Fruit fly (Drosophila melanogaster) whole organism, embryonic: ENCODE measurements around the gene Polr3F.
A peak's percentile ranks its signal among the peaks of the same experiment; 100 is the strongest.

Source experiments
- Abd-B ChIP-seq: fragments of 200-800 bp; sonication (Bioruptor generic); optimal IDR thresholded peaks from 2 replicates; lab custom pipeline; 2018; ENCODE audit warnings: missing biosample characterization, mild to moderate bottlenecking, missing genetic modification characterization, moderate library complexity
- Atf-2 ChIP-seq: fragments of 200-800 bp; sonication (Bioruptor generic); optimal IDR thresholded peaks from 2 replicates; lab custom pipeline; 2016; ENCODE audit warnings: missing biosample characterization, missing genetic modification characterization
- B-H2 ChIP-seq: fragments of 200-800 bp; sonication (Bioruptor generic); optimal IDR thresholded peaks from 2 replicates; lab custom pipeline; 2018; ENCODE audit warnings: missing biosample characterization, mild to moderate bottlenecking, missing genetic modification characterization
- CG10321 ChIP-seq: fragments of 200-800 bp; sonication (Bioruptor generic); IDR thresholded peaks from 2 replicates; pipeline ENCODE4 v1.3.6; 2022; ENCODE audit warnings: missing biosample characterization, missing genetic modification characterization
- CG10366 ChIP-seq: fragments of 200-800 bp; sonication (Bioruptor generic); IDR thresholded peaks from 2 replicates; pipeline ENCODE4 v1.3.6; 2022; ENCODE audit warnings: missing biosample characterization, missing genetic modification characterization
- CG10565 ChIP-seq: fragments of 200-800 bp; sonication (Bioruptor generic); optimal IDR thresholded peaks from 3 replicates; lab custom pipeline; 2016; ENCODE audit warnings: missing biosample characterization, mild to moderate bottlenecking, missing genetic modification characterization
- CG12071 ChIP-seq: fragments of 200-800 bp; sonication (Bioruptor generic); optimal IDR thresholded peaks from 3 replicates; lab custom pipeline; 2018; ENCODE audit warnings: missing biosample characterization, mild to moderate bottlenecking, missing genetic modification characterization
- CG14014 ChIP-seq: fragments of 200-800 bp; sonication (Bioruptor generic); IDR thresholded peaks from 2 replicates; pipeline ENCODE4 v1.3.6; 2022; ENCODE audit warnings: missing biosample characterization, missing genetic modification characterization
- CG15269 ChIP-seq: fragments of 200-800 bp; sonication (Bioruptor generic); optimal IDR thresholded peaks from 2 replicates; lab custom pipeline; 2018; ENCODE audit warnings: missing biosample characterization, mild to moderate bottlenecking, missing genetic modification characterization, moderate library complexity
- CG17385 ChIP-seq: fragments of 200-800 bp; sonication (Bioruptor generic); optimal IDR thresholded peaks from 3 replicates; lab custom pipeline; 2018; ENCODE audit warnings: missing biosample characterization, mild to moderate bottlenecking, missing genetic modification characterization
- CG17612 ChIP-seq: fragments of 200-800 bp; sonication (Bioruptor generic); IDR thresholded peaks from 2 replicates; pipeline ENCODE4 v1.3.6; 2022; ENCODE audit warnings: missing biosample characterization, missing genetic modification characterization
- CG32772 ChIP-seq: fragments of 200-800 bp; sonication (Bioruptor generic); IDR thresholded peaks from 2 replicates; pipeline ENCODE4 v1.3.6; 2022; ENCODE audit warnings: missing biosample characterization, missing genetic modification characterization
- CG4328 ChIP-seq: fragments of 200-800 bp; sonication (Bioruptor generic); optimal IDR thresholded peaks from 3 replicates; lab custom pipeline; 2017; ENCODE audit warnings: missing biosample characterization, missing genetic modification reagents, missing genetic modification characterization
- CG6654 ChIP-seq: fragments of 200-800 bp; sonication (Bioruptor generic); optimal IDR thresholded peaks from 2 replicates; lab custom pipeline; 2017; ENCODE audit warnings: missing biosample characterization, mild to moderate bottlenecking, missing genetic modification characterization
- CG6791 ChIP-seq: fragments of 200-800 bp; sonication (Bioruptor generic); IDR thresholded peaks from 3 replicates; pipeline ENCODE4 v1.3.6; 2022; ENCODE audit warnings: missing biosample characterization, missing genetic modification characterization; ENCODE audit not compliant: partially characterized antibody
- CG6813 ChIP-seq: fragments of 200-800 bp; sonication (Bioruptor generic); optimal IDR thresholded peaks from 2 replicates; lab custom pipeline; 2017; ENCODE audit warnings: missing biosample characterization, missing genetic modification characterization, mild to moderate bottlenecking, moderate library complexity, missing genetic modification reagents
- CG7963 ChIP-seq: fragments of 200-800 bp; sonication (Bioruptor generic); IDR thresholded peaks from 3 replicates; pipeline ENCODE4 v1.3.6; 2022; ENCODE audit warnings: missing biosample characterization, missing genetic modification characterization; ENCODE audit not compliant: partially characterized antibody
- CG8089 ChIP-seq: fragments of 200-800 bp; sonication (Bioruptor generic); optimal IDR thresholded peaks from 3 replicates; lab custom pipeline; 2016; ENCODE audit warnings: missing biosample characterization, missing genetic modification characterization
- CG8281 ChIP-seq: fragments of 200-800 bp; sonication (Bioruptor generic); optimal IDR thresholded peaks from 2 replicates; lab custom pipeline; 2018; ENCODE audit warnings: missing biosample characterization, mild to moderate bottlenecking, missing genetic modification characterization, moderate library complexity
- D ChIP-seq, 2 experiments: fragments of 200-800 bp in 1 of 2; fragments of >200 bp in 1 of 2; sonication (Bioruptor generic) in 1 of 2; optimal IDR thresholded peaks; 2 replicates in 1 of 2; 3 replicates in 1 of 2; lab custom pipeline; 2017; ENCODE audit warnings: mild to moderate bottlenecking in 1 of 2, missing biosample characterization in 1 of 2, missing genetic modification characterization in 1 of 2, missing genetic modification reagents in 1 of 2
- D19B ChIP-seq: fragments of 200-800 bp; sonication (Bioruptor generic); optimal IDR thresholded peaks from 2 replicates; lab custom pipeline; 2017; ENCODE audit warnings: missing biosample characterization, mild to moderate bottlenecking, missing genetic modification characterization
- Dfd ChIP-seq, 2 experiments: fragments of >200 bp; optimal IDR thresholded peaks; 2 replicates each; lab custom pipeline; 2017; ENCODE audit warnings: missing biosample characterization in 2 of 2, missing genetic modification characterization in 2 of 2
- Ets65A ChIP-seq: fragments of 200-800 bp; sonication (Bioruptor generic); peaks from one replicate; lab custom pipeline; 2016; ENCODE audit warnings: missing biosample characterization, missing genetic modification characterization
- Gsc ChIP-seq: fragments of 200-800 bp; sonication (Bioruptor generic); IDR thresholded peaks from 2 replicates; pipeline ENCODE4 v1.3.6; 2022; ENCODE audit warnings: missing biosample characterization, missing genetic modification characterization
- HHEX ChIP-seq: fragments of 200-800 bp; sonication (Bioruptor generic); optimal IDR thresholded peaks from 3 replicates; lab custom pipeline; 2017; ENCODE audit warnings: missing biosample characterization, mild to moderate bottlenecking, missing genetic modification characterization, missing genetic modification reagents
- Lpt ChIP-seq: fragments of >200 bp; optimal IDR thresholded peaks from 2 replicates; lab custom pipeline; 2018; ENCODE audit warnings: missing biosample characterization, missing genetic modification characterization
- MTF-1 ChIP-seq: fragments of 200-800 bp; sonication (Bioruptor generic); optimal IDR thresholded peaks from 2 replicates; lab custom pipeline; 2018; ENCODE audit warnings: missing biosample characterization, mild to moderate bottlenecking, missing genetic modification characterization, borderline replicate concordance
- NC2β ChIP-seq: fragments of 200-800 bp; sonication (Bioruptor generic); optimal IDR thresholded peaks from 2 replicates; lab custom pipeline; 2016; ENCODE audit warnings: missing biosample characterization, missing genetic modification characterization
- Sox100B ChIP-seq: fragments of 200-800 bp; sonication (Bioruptor generic); optimal IDR thresholded peaks from 3 replicates; lab custom pipeline; 2018; ENCODE audit warnings: missing biosample characterization, mild to moderate bottlenecking, missing genetic modification characterization
- Taf1 ChIP-seq: fragments of 200-800 bp; sonication (Bioruptor generic); IDR thresholded peaks from 2 replicates; pipeline ENCODE4 v1.3.6; 2022; ENCODE audit warnings: missing biosample characterization, missing genetic modification characterization
- btn ChIP-seq: fragments of 200-800 bp; sonication (Bioruptor generic); optimal IDR thresholded peaks from 2 replicates; lab custom pipeline; 2016; ENCODE audit warnings: missing biosample characterization, missing genetic modification characterization
- cad ChIP-seq: fragments of >200 bp; optimal IDR thresholded peaks from 2 replicates; lab custom pipeline; 2017; ENCODE audit warnings: missing biosample characterization, missing genetic modification characterization
- chm ChIP-seq: fragments of 200-800 bp; sonication (Bioruptor generic); IDR thresholded peaks from 2 replicates; pipeline ENCODE4 v1.3.6; 2022; ENCODE audit warnings: missing biosample characterization, missing genetic modification characterization
- dpn ChIP-seq, 2 experiments: fragments of 200-800 bp; sonication (Bioruptor generic); optimal IDR thresholded peaks; 3 replicates each; lab custom pipeline; 2016; ENCODE audit warnings: missing biosample characterization in 2 of 2, missing genetic modification characterization in 2 of 2
- pita ChIP-seq: fragments of 200-800 bp; sonication (Bioruptor generic); optimal IDR thresholded peaks from 2 replicates; lab custom pipeline; 2017; ENCODE audit warnings: missing biosample characterization, mild to moderate bottlenecking, missing genetic modification characterization
- pzg ChIP-seq: fragments of 200-800 bp; sonication (Bioruptor generic); optimal IDR thresholded peaks from 3 replicates; lab custom pipeline; 2018; ENCODE audit warnings: missing biosample characterization, mild to moderate bottlenecking, missing genetic modification characterization, moderate library complexity
- slp2 ChIP-seq: fragments of 200-800 bp; sonication (Bioruptor generic); optimal IDR thresholded peaks from 2 replicates; lab custom pipeline; 2016; ENCODE audit warnings: missing biosample characterization, missing genetic modification characterization
- stc ChIP-seq: fragments of 200-800 bp; sonication (Bioruptor generic); IDR thresholded peaks from 2 replicates; pipeline ENCODE4 v1.3.6; 2022; ENCODE audit warnings: missing biosample characterization, missing genetic modification characterization
- stwl ChIP-seq: fragments of 200-800 bp; sonication (Bioruptor generic); optimal IDR thresholded peaks from 3 replicates; lab custom pipeline; 2018; ENCODE audit warnings: missing biosample characterization, mild to moderate bottlenecking, missing genetic modification characterization, moderate library complexity

Polr3F gene

dm6 chr3R:22356464-22357410, 10.4 kb downstream of the Polr3F start, which contains the start of gene Sar1 (continued):
- TF ChIP-seq CG17385 (no peak), Lpt (GFP tag; lab: Kevin White, UChicago) (no peak)

- TF ChIP-seq Gsc (GFP tag; lab: Robert Waterston, UW) (no peak), btn (no peak), pita (no peak)
Measured at dm6 chr3R:22351396-22351795, 15.8 kb downstream of the Polr3F start, which contains the start of gene rdhB. Gene rdhB, plus strand, starts transcription at chr3R:22351696.

dm6 chr3R:22342708-22343107, 24.5 kb downstream of the Polr3F start:
- TF ChIP-seq CG6813 (no peak), NC2β (GFP tag; lab: Kevin White, UChicago) (no peak), cad (GFP tag; lab: Kevin White, UChicago) (peak; percentile 59), Ets65A (GFP tag; lab: Kevin White, UChicago) (peak; percentile 33), CG6654 (GFP tag; lab: Kevin White, UChicago) (peak; percentile 88), CG12071 (GFP tag; lab: Kevin White, UChicago) (no peak), Sox100B (GFP tag; lab: Kevin White, UChicago) (no peak), D (optimal IDR thresholded peaks at IDR 0.05; lab: Kevin White, UChicago) (no peak), D (GFP tag; optimal IDR thresholded peaks at IDR 0.05; lab: Kevin White, UChicago) (no peak)

DNA sequence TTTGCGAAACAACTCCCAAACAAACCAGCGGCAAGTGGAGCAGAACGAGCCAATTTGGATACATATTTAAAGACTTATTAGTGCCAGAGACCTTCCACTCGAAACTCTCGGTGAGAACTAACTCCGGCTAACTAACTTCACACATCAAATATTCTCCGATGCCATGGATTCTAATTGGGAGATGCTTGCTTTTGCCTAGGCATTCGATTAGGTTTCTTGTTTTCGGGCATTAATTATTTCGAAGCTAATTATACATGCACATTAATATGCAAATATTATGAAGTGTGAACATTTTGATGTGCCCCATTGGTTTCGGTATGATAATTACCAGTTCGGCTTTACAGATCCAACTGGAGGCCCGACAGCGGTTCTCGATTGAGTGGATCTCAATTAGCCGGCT, 25.0 kb downstream of the Polr3F start, which contains the start of gene CG5386:
Gene CG5386, minus strand, starts transcription at position 101 of the 400 bp plus-strand sequence.
- TF ChIP-seq Atf-2 (no peak), chm (GFP tag; lab: Robert Waterston, UW) (no peak), CG17612 (GFP tag; lab: Robert Waterston, UW) (no peak), MTF-1 (GFP tag; lab: Kevin White, UChicago) (no peak), B-H2 (no peak), D19B (GFP tag; lab: Kevin White, UChicago) (no peak), CG15269 (tag; lab: Kevin White, UChicago) (no peak), CG32772 (no peak), Taf1 (GFP tag; lab: Robert Waterston, UW) (no peak), Abd-B (GFP tag; lab: Kevin White, UChicago) (no peak), slp2 (GFP tag; lab: Kevin White, UChicago) (no peak), CG4328 (GFP tag; lab: Kevin White, UChicago) (no peak)

DNA sequence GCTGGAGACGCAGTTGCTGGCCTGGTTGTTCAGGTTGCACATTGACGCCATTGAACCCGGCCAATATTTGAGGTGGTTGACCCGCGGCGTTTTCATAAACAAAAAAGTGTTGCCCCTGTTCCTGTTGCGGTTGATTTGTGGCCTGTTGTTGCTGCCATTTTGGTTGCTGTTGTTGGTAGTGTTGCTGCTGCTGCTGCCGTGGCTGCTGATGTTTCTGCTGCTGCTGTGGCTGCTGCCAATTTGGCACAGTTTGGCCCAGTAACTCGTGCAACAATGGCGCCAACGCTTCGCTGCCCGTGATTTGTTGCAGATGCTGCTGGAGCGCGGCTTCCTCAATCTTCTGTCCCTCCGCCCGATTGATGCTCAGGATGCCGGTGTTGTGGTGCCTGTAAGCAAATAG, 25.5 kb downstream of the Polr3F start:
- TF ChIP-seq CG6791 (GFP tag; lab: Robert Waterston, UW) (no peak), Dfd (GFP tag; optimal IDR thresholded peaks at IDR 0.05; lab: Kevin White, UChicago) (peak in 1 of 2 experiments; percentile 52)

DNA sequence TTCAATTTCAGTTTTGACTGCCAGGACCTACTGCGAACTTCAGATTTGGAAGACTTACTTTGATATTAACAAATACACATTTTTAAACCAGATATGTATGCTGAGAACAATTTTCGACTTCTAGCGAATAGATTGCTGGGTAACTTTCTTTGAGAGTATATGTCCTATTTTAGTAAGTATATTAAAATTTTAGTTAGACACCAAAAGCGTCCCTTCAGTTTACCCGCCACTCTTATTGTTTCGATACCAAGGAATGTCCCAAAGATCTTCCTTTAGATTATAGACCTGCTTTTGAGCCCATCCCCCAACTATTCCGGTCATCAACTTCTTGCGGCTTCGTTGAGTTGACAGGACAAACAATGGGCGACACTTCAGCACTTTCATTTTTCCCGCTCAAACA, 27.0 kb downstream of the Polr3F start, which contains the start of gene CG5388:
Gene CG5388, minus strand, starts transcription at position 101 of the 400 bp plus-strand sequence.
- no peak for TF ChIP-seq stc (GFP tag; lab: Robert Waterston, UW)
- TF ChIP-seq CG7963 (GFP tag; lab: Robert Waterston, UW): no peak
- no peak for TF ChIP-seq CG8281
- no peak for TF ChIP-seq CG8089 (GFP tag; lab: Kevin White, UChicago)
- no peak for TF ChIP-seq CG14014 (GFP tag; lab: Robert Waterston, UW)
- no peak for TF ChIP-seq CG10565 (GFP tag; lab: Kevin White, UChicago)
- no peak for TF ChIP-seq dpn (GFP tag; optimal IDR thresholded peaks at IDR 0.05; lab: Kevin White, UChicago)
- no peak for TF ChIP-seq Abd-B (GFP tag; lab: Kevin White, UChicago)
- no peak for TF ChIP-seq HHEX (GFP tag; lab: Kevin White, UChicago)
- no peak for TF ChIP-seq CG10366
- TF ChIP-seq stwl (tag; lab: Kevin White, UChicago): no peak
- no peak for TF ChIP-seq CG10321 (GFP tag; lab: Robert Waterston, UW)
- TF ChIP-seq pzg: no peak
